Fruit fly (Drosophila melanogaster): ENCODE results near the gene CG14711.

Gene CG14711

dm6 chr3R:11628416-11629041, 5.4 kb downstream of the CG14711 start, which contains the start of gene CG14712 (continued):
- TF ChIP-seq Xrp1 (GFP tag; IDR thresholded peaks at IDR 0.05) (no peak), CkIIα-i1 (GFP tag; IDR thresholded peaks at IDR 0.05) (no peak), dmrt99B (tag; optimal IDR thresholded peaks at IDR 0.05) (no peak), amos (GFP tag; IDR thresholded peaks at IDR 0.05; ENCODE audit: partially characterized antibody) (peak; percentile 56; the same call in 1 of the 2 replicates), Abd-B (GFP tag; optimal IDR thresholded peaks at IDR 0.05) (no peak), usp (GFP tag; optimal IDR thresholded peaks at IDR 0.05) (no peak), zen2 (GFP tag; IDR thresholded peaks at IDR 0.05; ENCODE audit: partially characterized antibody) (no peak), knrl (GFP tag; IDR thresholded peaks at IDR 0.05; ENCODE audit: partially characterized antibody) (peak; percentile 50; the same call in 1 of the 3 replicates), Ets97D (GFP tag; optimal IDR thresholded peaks at IDR 0.05) (peak; percentile 77), CG13287 (GFP tag; IDR thresholded peaks at IDR 0.05; ENCODE audit: partially characterized antibody) (peak; percentile 78), CG9817 (tag; optimal IDR thresholded peaks at IDR 0.05) (no peak), CG6813 (GFP tag; optimal IDR thresholded peaks at IDR 0.05) (no peak), CG10274 (GFP tag; optimal IDR thresholded peaks at IDR 0.05) (no peak), lab (GFP tag; optimal IDR thresholded peaks at IDR 0.05) (no peak), CG3995 (GFP tag; optimal IDR thresholded peaks at IDR 0.05) (no peak), CG15269 (tag; optimal IDR thresholded peaks at IDR 0.05) (no peak), Spps (tag; optimal IDR thresholded peaks at IDR 0.05) (no peak), her (GFP tag; optimal IDR thresholded peaks at IDR 0.05) (no peak), CG7928 (GFP tag; optimal IDR thresholded peaks at IDR 0.05) (peak; percentile 63), nerfin-1 (tag; optimal IDR thresholded peaks at IDR 0.05) (no peak), CG15514 (GFP tag; optimal IDR thresholded peaks at IDR 0.05) (peak; percentile 83), Ptx1 (GFP tag; IDR thresholded peaks at IDR 0.05) (no peak), Sin3A (optimal IDR thresholded peaks at IDR 0.05) (no peak), bowl (GFP tag; IDR thresholded peaks at IDR 0.05) (no peak), NFAT (GFP tag; IDR thresholded peaks at IDR 0.05) (no peak), CG17912 (GFP tag; optimal IDR thresholded peaks at IDR 0.05) (no peak), gcm2 (GFP tag; optimal IDR thresholded peaks at IDR 0.05) (no peak), CG13123 (GFP tag; optimal IDR thresholded peaks at IDR 0.05) (no peak), CG6254 (GFP tag; optimal IDR thresholded peaks at IDR 0.05) (no peak), CG2875 (GFP tag; optimal IDR thresholded peaks at IDR 0.05) (no peak), NC2α (GFP tag; optimal IDR thresholded peaks at IDR 0.05) (no peak), CG14441 (GFP tag; IDR thresholded peaks at IDR 0.05) (peak; percentile 21; the same call in 1 of the 2 replicates), CG18619 (GFP tag; optimal IDR thresholded peaks at IDR 0.05) (no peak), br (optimal IDR thresholded peaks at IDR 0.05) (no peak), CG1647 (GFP tag; optimal IDR thresholded peaks at IDR 0.05) (no peak), tna (GFP tag; IDR thresholded peaks at IDR 0.05; ENCODE audit: partially characterized antibody) (no peak), CG6689 (GFP tag; IDR thresholded peaks at IDR 0.05) (no peak), CG8089 (GFP tag; optimal IDR thresholded peaks at IDR 0.05) (no peak), CG17359 (tag; optimal IDR thresholded peaks at IDR 0.05) (no peak), sens (GFP tag) (peak; percentile 80), CG12236 (GFP tag; optimal IDR thresholded peaks at IDR 0.05) (no peak), pros (GFP tag; optimal IDR thresholded peaks at IDR 0.05) (no peak), CG12744 (GFP tag; optimal IDR thresholded peaks at IDR 0.05) (no peak), stwl (tag; optimal IDR thresholded peaks at IDR 0.05) (peak; percentile 84), hbn (GFP tag; IDR thresholded peaks at IDR 0.05; ENCODE audit: partially characterized antibody) (peak; percentile 48; the same call in 1 of the 2 replicates), Bgb (GFP tag; IDR thresholded peaks at IDR 0.05; ENCODE audit: partially characterized antibody) (peak; percentile 59; the same call in 1 of the 2 replicates), Usf (GFP tag; optimal IDR thresholded peaks at IDR 0.05) (no peak), CG6854 (GFP tag; optimal IDR thresholded peaks at IDR 0.05) (no peak), CG18476 (GFP tag; optimal IDR thresholded peaks at IDR 0.05) (no peak), CG16813 (GFP tag; IDR thresholded peaks at IDR 0.05; ENCODE audit: partially characterized antibody) (peak; percentile 27; the same call in 1 of the 3 replicates)

Measured in whole organism, embryonic.